Worm (Caenorhabditis elegans) whole organism, young adult: ENCODE data around the gene B0416.10.

Experiments used
- F23B12.7 ChIP-seq: sonication (generic microtip); optimal IDR thresholded peaks from 2 replicates; lab custom pipeline; 2017; ENCODE audit warnings: missing genetic modification characterization, mild to moderate bottlenecking, missing compliant biosample characterization, antibody characterized with exemption, moderate library complexity; ENCODE audit not compliant: insufficient read depth
- F39B2.1 ChIP-seq: fragments of 200-800 bp; sonication (Bioruptor generic); IDR thresholded peaks from 2 replicates; pipeline ENCODE4 v1.3.6; 2022; ENCODE audit warnings: missing genetic modification reagents, missing genetic modification characterization, missing compliant biosample characterization
- F52B5.7 ChIP-seq: sonication (generic microtip); optimal IDR thresholded peaks from 2 replicates; lab custom pipeline; 2016; ENCODE audit warnings: mild to moderate bottlenecking, missing genetic modification characterization, missing compliant biosample characterization
- F57C9.4 ChIP-seq: sonication (generic microtip); optimal IDR thresholded peaks from 2 replicates; lab custom pipeline; 2017; ENCODE audit warnings: mild to moderate bottlenecking, missing genetic modification characterization, missing compliant biosample characterization
- T07F8.4 ChIP-seq: sonication (generic microtip); optimal IDR thresholded peaks from 2 replicates; lab custom pipeline; 2016; ENCODE audit warnings: mild to moderate bottlenecking, missing genetic modification characterization, moderate library complexity, missing compliant biosample characterization
- T26A5.8 ChIP-seq: sonication (generic microtip); optimal IDR thresholded peaks from 2 replicates; lab custom pipeline; 2016; ENCODE audit warnings: missing genetic modification characterization, missing compliant biosample characterization
- Y53F4B.3 ChIP-seq: fragments of 200-800 bp; sonication (Bioruptor generic); IDR thresholded peaks from 2 replicates; pipeline ENCODE4 v1.3.6; 2022; ENCODE audit warnings: missing genetic modification reagents, missing genetic modification characterization, missing compliant biosample characterization
- Y56A3A.18 ChIP-seq: fragments of 200-800 bp; sonication (Bioruptor generic); IDR thresholded peaks from 2 replicates; pipeline ENCODE4 v1.3.6; 2022; ENCODE audit warnings: missing genetic modification reagents, missing genetic modification characterization, missing compliant biosample characterization
- ama-1 ChIP-seq, 3 experiments: fragments of 150-350 bp in 1 of 3; sonication (generic microtip) in 2 of 3; optimal IDR thresholded peaks; 2 replicates each; lab custom pipeline; 2014 to 2018; ENCODE audit warnings: missing biosample characterization in 2 of 3, missing genetic modification characterization in 2 of 3, missing genetic modification reagents in 2 of 3
- attf-6 ChIP-seq: fragments of 200-800 bp; sonication (Bioruptor generic); IDR thresholded peaks from 2 replicates; pipeline ENCODE4 v1.3.6; 2022; ENCODE audit warnings: missing genetic modification reagents, missing genetic modification characterization, missing compliant biosample characterization
- ccch-3 ChIP-seq: fragments of 200-800 bp; sonication (Bioruptor generic); optimal IDR thresholded peaks from 2 replicates; lab custom pipeline; 2018; ENCODE audit warnings: mild to moderate bottlenecking, missing genetic modification characterization, missing compliant biosample characterization
- cebp-1 ChIP-seq, 2 experiments: fragments of 200-800 bp in 1 of 2; sonication (Bioruptor generic) in 1 of 2; sonication (generic microtip) in 1 of 2; IDR thresholded peaks in 1 of 2; optimal IDR thresholded peaks in 1 of 2; 2 replicates each; pipeline versions ENCODE4 v1.3.6 to Lab custom; 2017 to 2022; ENCODE audit warnings: missing compliant biosample characterization in 2 of 2, missing genetic modification characterization in 2 of 2, mild to moderate bottlenecking in 1 of 2, missing genetic modification reagents in 1 of 2, moderate library complexity in 1 of 2
- cebp-2 ChIP-seq: fragments of 200-800 bp; sonication (Bioruptor generic); IDR thresholded peaks from 2 replicates; pipeline ENCODE4 v1.3.6; 2022; ENCODE audit warnings: missing genetic modification characterization, missing compliant biosample characterization
- ceh-40 ChIP-seq: fragments of 200-800 bp; sonication (Bioruptor generic); IDR thresholded peaks from 2 replicates; pipeline ENCODE4 v1.3.6; 2022; ENCODE audit warnings: missing genetic modification characterization, missing compliant biosample characterization
- dpl-1 ChIP-seq: fragments of 150-350 bp; optimal IDR thresholded peaks from 2 replicates; lab custom pipeline; 2014; ENCODE audit warnings: missing biosample characterization, missing genetic modification reagents, missing genetic modification characterization
- egl-18 ChIP-seq: fragments of 200-800 bp; sonication (Bioruptor generic); IDR thresholded peaks from 2 replicates; pipeline ENCODE4 v1.3.6; 2022; ENCODE audit warnings: missing genetic modification reagents, missing genetic modification characterization, missing compliant biosample characterization
- ekl-4 ChIP-seq: fragments of 200-800 bp; sonication (Bioruptor generic); IDR thresholded peaks from 2 replicates; pipeline ENCODE4 v1.3.6; 2022; ENCODE audit warnings: missing genetic modification reagents, missing genetic modification characterization, missing compliant biosample characterization
- ets-4 ChIP-seq: fragments of 200-800 bp; sonication (Bioruptor generic); optimal IDR thresholded peaks from 2 replicates; lab custom pipeline; 2018; ENCODE audit warnings: mild to moderate bottlenecking, missing genetic modification characterization, missing compliant biosample characterization
- gei-17 ChIP-seq: fragments of 200-800 bp; sonication (Bioruptor generic); optimal IDR thresholded peaks from 2 replicates; lab custom pipeline; 2018; ENCODE audit warnings: mild to moderate bottlenecking, missing genetic modification characterization, missing compliant biosample characterization
- hlh-26 ChIP-seq: fragments of 200-800 bp; sonication (Bioruptor generic); conservative IDR thresholded peaks from 2 replicates; pipeline ENCODE4 v1.3.6; 2022; ENCODE audit warnings: missing genetic modification reagents, missing genetic modification characterization, missing compliant biosample characterization
- madf-3 ChIP-seq: fragments of 200-800 bp; sonication (Bioruptor generic); IDR thresholded peaks from 2 replicates; pipeline ENCODE4 v1.3.6; 2022; ENCODE audit warnings: missing genetic modification reagents, missing genetic modification characterization, missing compliant biosample characterization
- madf-6 ChIP-seq: fragments of 200-800 bp; sonication (Bioruptor generic); IDR thresholded peaks from 2 replicates; pipeline ENCODE4 v1.3.6; 2022; ENCODE audit warnings: missing genetic modification reagents, missing genetic modification characterization, missing compliant biosample characterization
- nhr-90 ChIP-seq: sonication (generic microtip); optimal IDR thresholded peaks from 2 replicates; lab custom pipeline; 2016; ENCODE audit warnings: missing genotype, mild to moderate bottlenecking, missing genetic modification characterization, missing compliant biosample characterization
- snpc-1.1 ChIP-seq: sonication (generic microtip); optimal IDR thresholded peaks from 2 replicates; lab custom pipeline; 2017; ENCODE audit warnings: missing genetic modification characterization, mild to moderate bottlenecking, missing compliant biosample characterization, antibody characterized with exemption, moderate library complexity, missing genotype, missing genetic modification reagents; ENCODE audit not compliant: insufficient read depth
- snpc-3.4 ChIP-seq: sonication (generic microtip); optimal IDR thresholded peaks from 2 replicates; lab custom pipeline; 2017; ENCODE audit warnings: missing genetic modification characterization, mild to moderate bottlenecking, missing compliant biosample characterization, antibody characterized with exemption, moderate library complexity, missing genotype, missing genetic modification reagents
- snpc-4 ChIP-seq, 5 experiments: fragments of 150-350 bp in 1 of 5; sonication (generic microtip) in 4 of 5; optimal IDR thresholded peaks; 2 replicates each; lab custom pipeline; 2014 to 2018; ENCODE audit warnings: missing genetic modification characterization in 5 of 5, missing biosample characterization in 3 of 5, antibody characterized with exemption in 2 of 5, mild to moderate bottlenecking in 2 of 5, missing compliant biosample characterization in 2 of 5, missing genotype in 2 of 5, moderate library complexity in 2 of 5, missing genetic modification reagents in 1 of 5
- somi-1 ChIP-seq: fragments of 200-800 bp; sonication (Bioruptor generic); optimal IDR thresholded peaks from 2 replicates; lab custom pipeline; 2018; ENCODE audit warnings: mild to moderate bottlenecking, missing genetic modification characterization, missing compliant biosample characterization
- tbp1 ChIP-seq: fragments of 200-800 bp; sonication (Bioruptor generic); optimal IDR thresholded peaks from 2 replicates; lab custom pipeline; 2018; ENCODE audit warnings: mild to moderate bottlenecking, missing genetic modification characterization, missing compliant biosample characterization
- tbx-9 ChIP-seq: sonication (generic microtip); optimal IDR thresholded peaks from 2 replicates; lab custom pipeline; 2016; ENCODE audit warnings: borderline replicate concordance, missing genetic modification characterization, inconsistent platforms, missing compliant biosample characterization
- unc-62 ChIP-seq: fragments of 150-350 bp; optimal IDR thresholded peaks from 2 replicates; lab custom pipeline; 2014; ENCODE audit warnings: missing biosample characterization, missing genetic modification reagents, missing genetic modification characterization
- xnd-1 ChIP-seq: sonication (generic microtip); optimal IDR thresholded peaks from 2 replicates; lab custom pipeline; 2016; ENCODE audit warnings: missing genotype, missing genetic modification reagents, missing genetic modification characterization, missing compliant biosample characterization
- zfh-2 ChIP-seq: fragments of 200-800 bp; sonication (Bioruptor generic); conservative IDR thresholded peaks from 2 replicates; pipeline ENCODE4 v1.3.6; 2022; ENCODE audit warnings: missing genetic modification reagents, missing genetic modification characterization, missing compliant biosample characterization
- zim-3 ChIP-seq: sonication (generic microtip); optimal IDR thresholded peaks from 2 replicates; lab custom pipeline; 2017; ENCODE audit warnings: mild to moderate bottlenecking, missing genetic modification characterization, moderate library complexity, missing compliant biosample characterization
- ztf-25 ChIP-seq: fragments of 200-800 bp; sonication (Bioruptor generic); IDR thresholded peaks from 2 replicates; pipeline ENCODE4 v1.3.6; 2022; ENCODE audit warnings: missing genetic modification reagents, missing genetic modification characterization, missing compliant biosample characterization
- ztf-6 ChIP-seq: fragments of 200-800 bp; sonication (Bioruptor generic); IDR thresholded peaks from 2 replicates; pipeline ENCODE4 v1.3.6; 2022; ENCODE audit warnings: missing genetic modification reagents, missing genetic modification characterization, missing compliant biosample characterization

Gene B0416.10

ce11 chrX:9237708-9238107 lies 36.8 kb downstream of the B0416.10 start (continued):
- TF ChIP-seq ama-1 (optimal IDR thresholded peaks at IDR 0.05; lab: Kevin White, UChicago), result no peak
- peak in 1 of 2 experiments; percentile 48 for TF ChIP-seq ama-1 (GFP tag; optimal IDR thresholded peaks at IDR 0.05; lab: Kevin White, UChicago)
- no peak for TF ChIP-seq xnd-1 (tag; lab: Kevin White, UChicago)
- TF ChIP-seq ets-4, result no peak
- no peak for TF ChIP-seq cebp-2 (GFP tag; lab: Robert Waterston, UW)
- TF ChIP-seq cebp-1 (GFP tag; IDR thresholded peaks at IDR 0.05; lab: Robert Waterston, UW), result no peak
- no peak for TF ChIP-seq cebp-1 (tag; optimal IDR thresholded peaks at IDR 0.05; lab: Kevin White, UChicago)
- peak; percentile 10 for TF ChIP-seq snpc-1.1
- TF ChIP-seq madf-6, result no peak; the same call in 1 of the 2 replicates
- no peak for TF ChIP-seq egl-18 (GFP tag; lab: Robert Waterston, UW)
- TF ChIP-seq hlh-26, result no peak
- TF ChIP-seq nhr-90, result peak; percentile 80
- TF ChIP-seq T07F8.4 (tag; lab: Kevin White, UChicago), result peak; percentile 53
- TF ChIP-seq zfh-2 (GFP tag; lab: Robert Waterston, UW), result no peak
- peak; percentile 61; the same call in 1 of the 2 replicates for TF ChIP-seq attf-6 (GFP tag; lab: Robert Waterston, UW)
- no peak for TF ChIP-seq somi-1 (GFP tag; lab: Kevin White, UChicago)
- peak; percentile 80; the same call in 1 of the 2 replicates for TF ChIP-seq ztf-25 (GFP tag; lab: Robert Waterston, UW)
- TF ChIP-seq F39B2.1 (GFP tag; lab: Robert Waterston, UW), result no peak
- no peak; the same call in 1 of the 2 replicates for TF ChIP-seq ekl-4 (GFP tag; lab: Robert Waterston, UW)
- peak; percentile 37 for TF ChIP-seq zim-3 (tag; lab: Kevin White, UChicago)
- TF ChIP-seq gei-17 (GFP tag; lab: Kevin White, UChicago), result no peak
- TF ChIP-seq ceh-40 (GFP tag; lab: Robert Waterston, UW), result 0 out of 2 replicates have a peak, but pooled peaks have one; percentile 44
- no peak for TF ChIP-seq F57C9.4 (tag; lab: Kevin White, UChicago)
- no peak for TF ChIP-seq Y53F4B.3 (GFP tag; lab: Robert Waterston, UW)
- peak; percentile 51; the same call in 1 of the 2 replicates for TF ChIP-seq Y56A3A.18
- 0 out of 2 replicates have a peak, but pooled peaks have one; percentile 39 for TF ChIP-seq madf-3
- peak; percentile 20 for TF ChIP-seq tbx-9 (tag; lab: Kevin White, UChicago)
- TF ChIP-seq snpc-4 (GFP tag; optimal IDR thresholded peaks at IDR 0.05; lab: Kevin White, UChicago), result peak; percentile 76
- peak in 3 of 4 experiments; percentile 25 to 70 (median 47) for TF ChIP-seq snpc-4 (tag; optimal IDR thresholded peaks at IDR 0.05; lab: Kevin White, UChicago)
- TF ChIP-seq tbp1 (GFP tag; lab: Kevin White, UChicago), result peak; percentile 86
- TF ChIP-seq ztf-6 (GFP tag; lab: Robert Waterston, UW), result no peak
- no peak for TF ChIP-seq T26A5.8 (tag; lab: Kevin White, UChicago)
- TF ChIP-seq snpc-3.4 (tag; lab: Kevin White, UChicago), result peak; percentile 57

ce11 chrX:9234518-9234917 lies 40.0 kb downstream of the B0416.10 start, which contains the start of gene col-175:
Gene col-175 (minus strand): TSS chrX:9234618.
- TF ChIP-seq tbp1 (GFP tag; lab: Kevin White, UChicago) (no peak), unc-62 (GFP tag; lab: Kevin White, UChicago) (no peak), dpl-1 (GFP tag; lab: Kevin White, UChicago) (no peak), F52B5.7 (no peak), ccch-3 (GFP tag; lab: Kevin White, UChicago) (no peak), F23B12.7 (tag; lab: Kevin White, UChicago) (no peak)
